Worm (Caenorhabditis elegans): ENCODE measurements around the gene B0507.9.

DNA sequence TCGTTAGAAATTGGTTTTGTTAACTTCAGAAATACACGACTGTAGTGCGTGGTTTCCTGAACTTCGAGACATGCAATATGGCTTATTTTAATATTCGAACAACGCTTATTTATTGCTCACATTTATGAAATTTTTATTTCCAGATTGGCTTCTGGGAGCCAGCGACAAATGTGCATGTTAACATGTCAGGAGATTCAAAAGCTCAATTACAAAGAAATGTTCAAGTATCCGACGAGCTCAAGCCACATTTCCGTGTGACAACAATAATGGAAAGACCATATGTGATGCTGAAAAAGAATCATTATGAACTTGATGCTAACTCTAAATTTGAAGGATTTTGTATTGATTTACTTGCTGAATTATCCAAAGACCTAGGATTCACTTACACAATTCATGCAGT lies 47.4 kb downstream of the B0507.9 start:
- TF ChIP-seq nhr-237 (tag; optimal IDR thresholded peaks at IDR 0.05) = no peak
- no peak for TF ChIP-seq nhr-76 (tag; optimal IDR thresholded peaks at IDR 0.05)
- TF ChIP-seq unc-62 (GFP tag; optimal IDR thresholded peaks at IDR 0.05) = no peak
- no peak for TF ChIP-seq ztf-11 (tag; optimal IDR thresholded peaks at IDR 0.05)
